Worm (Caenorhabditis elegans) whole organism, L2 larva: ENCODE data around the gene ZK1067.3.

Source experiments
- F13H6.1 ChIP-seq: sonication (generic microtip); optimal IDR thresholded peaks from 2 replicates; lab custom pipeline; 2016; ENCODE audit warnings: missing genetic modification characterization, missing compliant biosample characterization
- Y55F3AM.14 ChIP-seq: fragments of 200-800 bp; sonication (Bioruptor generic); optimal IDR thresholded peaks from 2 replicates; lab custom pipeline; 2018; ENCODE audit warnings: mild to moderate bottlenecking, missing genetic modification characterization, missing compliant biosample characterization
- ZK546.5 ChIP-seq: sonication (generic microtip); optimal IDR thresholded peaks from 2 replicates; lab custom pipeline; 2017; ENCODE audit warnings: missing biosample characterization, missing genetic modification characterization
- alr-1 ChIP-seq: fragments of 150-350 bp; optimal IDR thresholded peaks from 2 replicates; lab custom pipeline; 2014; ENCODE audit warnings: missing biosample characterization, missing genetic modification characterization
- ama-1 ChIP-seq: fragments of 150-350 bp; optimal IDR thresholded peaks from 2 replicates; lab custom pipeline; 2018; ENCODE audit warnings: inconsistent platforms
- blmp-1 ChIP-seq: sonication (generic microtip); optimal IDR thresholded peaks from 2 replicates; lab custom pipeline; 2017; ENCODE audit warnings: missing genetic modification characterization, mild to moderate bottlenecking, missing compliant biosample characterization, antibody characterized with exemption, moderate library complexity; ENCODE audit not compliant: insufficient read depth
- ceh-16 ChIP-seq: fragments of 150-350 bp; optimal IDR thresholded peaks from 2 replicates; lab custom pipeline; 2014; ENCODE audit warnings: missing biosample characterization, missing genetic modification characterization
- ceh-82 ChIP-seq: fragments of 150-350 bp; optimal IDR thresholded peaks from 2 replicates; lab custom pipeline; 2014; ENCODE audit warnings: missing biosample characterization, missing genetic modification characterization
- crh-2 ChIP-seq: sonication (generic microtip); optimal IDR thresholded peaks from 2 replicates; lab custom pipeline; 2017; ENCODE audit warnings: missing biosample characterization, missing genetic modification characterization
- egl-27 ChIP-seq: sonication (generic microtip); optimal IDR thresholded peaks from 3 replicates; lab custom pipeline; 2017; ENCODE audit warnings: missing biosample characterization, missing genetic modification reagents, missing genetic modification characterization
- elt-1 ChIP-seq: fragments of 150-350 bp; optimal IDR thresholded peaks from 2 replicates; lab custom pipeline; 2014; ENCODE audit warnings: missing biosample characterization, missing genetic modification characterization
- gmeb-1 ChIP-seq: fragments of 150-350 bp; optimal IDR thresholded peaks from 2 replicates; lab custom pipeline; 2014; ENCODE audit warnings: missing biosample characterization, missing genetic modification characterization
- lin-11 ChIP-seq: fragments of 150-350 bp; sonication (generic microtip); optimal IDR thresholded peaks from 2 replicates; lab custom pipeline; 2014; ENCODE audit warnings: missing biosample characterization, missing genetic modification characterization, inconsistent platforms, mixed read lengths
- lin-39 ChIP-seq: fragments of 150-350 bp; optimal IDR thresholded peaks from 2 replicates; lab custom pipeline; 2014; ENCODE audit warnings: missing biosample characterization, missing genetic modification reagents, missing genetic modification characterization
- mab-5 ChIP-seq: fragments of 150-350 bp; optimal IDR thresholded peaks from 2 replicates; lab custom pipeline; 2014; ENCODE audit warnings: missing biosample characterization, missing genetic modification characterization
- mbf-1 ChIP-seq: sonication (generic microtip); optimal IDR thresholded peaks from 2 replicates; lab custom pipeline; 2017; ENCODE audit warnings: missing biosample characterization, missing genetic modification characterization
- mdl-1 ChIP-seq, 2 experiments: fragments of 150-350 bp in 1 of 2; sonication (generic microtip) in 1 of 2; optimal IDR thresholded peaks; 2 replicates each; lab custom pipeline; 2017; ENCODE audit warnings: missing biosample characterization in 2 of 2, missing genetic modification characterization in 2 of 2
- nhr-11 ChIP-seq: fragments of 150-350 bp; optimal IDR thresholded peaks from 2 replicates; lab custom pipeline; 2014; ENCODE audit warnings: missing biosample characterization, missing genetic modification characterization
- nhr-12 ChIP-seq: fragments of 150-350 bp; optimal IDR thresholded peaks from 2 replicates; lab custom pipeline; 2014; ENCODE audit warnings: missing biosample characterization, missing genetic modification characterization
- nhr-21 ChIP-seq: fragments of 150-350 bp; optimal IDR thresholded peaks from 2 replicates; lab custom pipeline; 2014; ENCODE audit warnings: missing biosample characterization, missing genetic modification characterization
- nhr-237 ChIP-seq: fragments of 150-350 bp; optimal IDR thresholded peaks from 2 replicates; lab custom pipeline; 2014; ENCODE audit warnings: missing biosample characterization, missing genetic modification characterization
- nhr-6 ChIP-seq: fragments of 150-350 bp; optimal IDR thresholded peaks from 2 replicates; lab custom pipeline; 2014; ENCODE audit warnings: missing biosample characterization, missing genetic modification characterization
- nhr-77 ChIP-seq: fragments of 150-350 bp; optimal IDR thresholded peaks from 2 replicates; lab custom pipeline; 2014; ENCODE audit warnings: missing biosample characterization, missing genetic modification characterization
- sem-4 ChIP-seq: fragments of 150-350 bp; optimal IDR thresholded peaks from 2 replicates; lab custom pipeline; 2014; ENCODE audit warnings: missing biosample characterization, missing genetic modification reagents, missing genetic modification characterization
- skn-1 ChIP-seq: sonication (generic microtip); optimal IDR thresholded peaks from 2 replicates; lab custom pipeline; 2017; ENCODE audit warnings: missing biosample characterization, missing genetic modification characterization
- sma-3 ChIP-seq: sonication (generic microtip); optimal IDR thresholded peaks from 2 replicates; lab custom pipeline; 2016; ENCODE audit warnings: missing genetic modification reagents, missing genetic modification characterization, missing compliant biosample characterization
- snpc-4 ChIP-seq: fragments of 150-350 bp; optimal IDR thresholded peaks from 2 replicates; lab custom pipeline; 2014; ENCODE audit warnings: missing biosample characterization, missing genetic modification characterization
- unc-39 ChIP-seq: fragments of 150-350 bp; optimal IDR thresholded peaks from 2 replicates; lab custom pipeline; 2014; ENCODE audit warnings: missing biosample characterization, missing genetic modification characterization
- unc-55 ChIP-seq: fragments of 150-350 bp; sonication (generic microtip); optimal IDR thresholded peaks from 3 replicates; lab custom pipeline; 2014; ENCODE audit warnings: missing biosample characterization, missing genetic modification reagents, missing genetic modification characterization
- unc-62 ChIP-seq: fragments of 150-350 bp; optimal IDR thresholded peaks from 2 replicates; lab custom pipeline; 2014; ENCODE audit warnings: missing biosample characterization, missing genetic modification reagents, missing genetic modification characterization
- zag-1 ChIP-seq: fragments of 150-350 bp; optimal IDR thresholded peaks from 2 replicates; lab custom pipeline; 2014; ENCODE audit warnings: missing biosample characterization, missing genetic modification characterization
- ztf-1 ChIP-seq: fragments of 200-800 bp; sonication (Bioruptor generic); conservative IDR thresholded peaks from 2 replicates; pipeline ENCODE4 v1.3.6; 2022; ENCODE audit warnings: missing genetic modification characterization, missing compliant biosample characterization
- ztf-11 ChIP-seq: sonication (generic microtip); optimal IDR thresholded peaks from 2 replicates; lab custom pipeline; 2017; ENCODE audit warnings: missing biosample characterization, missing genetic modification characterization
- ztf-4 ChIP-seq: fragments of 150-350 bp; optimal IDR thresholded peaks from 2 replicates; lab custom pipeline; 2014; ENCODE audit warnings: missing biosample characterization, missing genetic modification characterization

ZK1067.3 gene

ce11 chrII:9232493-9232892 lies 9.4 kb downstream of the ZK1067.3 start:
- no peak for TF ChIP-seq alr-1 (tag; lab: Kevin White, UChicago)
- peak; percentile 7 for TF ChIP-seq nhr-21 (tag; lab: Kevin White, UChicago)
- TF ChIP-seq skn-1 (tag; lab: Kevin White, UChicago): no peak
- peak; percentile 93 for TF ChIP-seq blmp-1
- TF ChIP-seq crh-2 (tag; lab: Kevin White, UChicago): no peak
- TF ChIP-seq unc-39: no peak
- TF ChIP-seq mdl-1 (tag; optimal IDR thresholded peaks at IDR 0.05; lab: Kevin White, UChicago): no peak
- no peak for TF ChIP-seq nhr-6
- TF ChIP-seq nhr-11: no peak

ce11 chrII:9232923-9233322 lies 9.9 kb downstream of the ZK1067.3 start, which contains the start of gene T26C5.2:
Gene T26C5.2, plus strand, starts transcription at chrII:9233223.
- no peak for TF ChIP-seq egl-27 (tag; lab: Kevin White, UChicago)
- no peak for TF ChIP-seq lin-11 (tag; lab: Kevin White, UChicago)
- TF ChIP-seq ztf-1 (GFP tag; lab: Robert Waterston, UW): no peak
- TF ChIP-seq gmeb-1 (tag; lab: Kevin White, UChicago): no peak
- TF ChIP-seq ztf-4 (tag; lab: Kevin White, UChicago): no peak
- no peak for TF ChIP-seq ceh-82 (tag; lab: Kevin White, UChicago)
- no peak for TF ChIP-seq snpc-4 (tag; lab: Kevin White, UChicago)
- TF ChIP-seq F13H6.1 (tag; lab: Kevin White, UChicago): no peak
- no peak for TF ChIP-seq ZK546.5
- TF ChIP-seq lin-39 (tag; lab: Kevin White, UChicago): no peak
- TF ChIP-seq unc-39: no peak
- TF ChIP-seq ama-1: no peak
- no peak for TF ChIP-seq nhr-11
- TF ChIP-seq ceh-16 (tag; lab: Kevin White, UChicago): no peak
- no peak for TF ChIP-seq elt-1 (tag; lab: Kevin White, UChicago)
- TF ChIP-seq Y55F3AM.14 (GFP tag; lab: Kevin White, UChicago): no peak
- TF ChIP-seq mab-5 (tag; lab: Kevin White, UChicago): no peak

- no peak for TF ChIP-seq Y55F3AM.14 (GFP tag; lab: Kevin White, UChicago)
- no peak for TF ChIP-seq ceh-82 (tag; lab: Kevin White, UChicago)
- TF ChIP-seq sem-4 (tag; lab: Kevin White, UChicago): no peak
- TF ChIP-seq ztf-4 (tag; lab: Kevin White, UChicago): no peak
- no peak for TF ChIP-seq mbf-1 (tag; lab: Kevin White, UChicago)
- TF ChIP-seq unc-39: no peak
- no peak for TF ChIP-seq nhr-237 (tag; lab: Kevin White, UChicago)
- TF ChIP-seq ztf-11 (tag; lab: Kevin White, UChicago): no peak
- TF ChIP-seq lin-11 (tag; lab: Kevin White, UChicago): no peak
- no peak for TF ChIP-seq nhr-77 (tag; lab: Kevin White, UChicago)
- TF ChIP-seq unc-62 (GFP tag; lab: Kevin White, UChicago): no peak
- TF ChIP-seq ceh-16 (tag; lab: Kevin White, UChicago): no peak
- no peak for TF ChIP-seq F13H6.1 (tag; lab: Kevin White, UChicago)
- TF ChIP-seq skn-1 (tag; lab: Kevin White, UChicago): no peak
- no peak for TF ChIP-seq mdl-1 (tag; optimal IDR thresholded peaks at IDR 0.05; lab: Kevin White, UChicago)
- TF ChIP-seq elt-1 (tag; lab: Kevin White, UChicago): no peak
These were observed 10.7 kb downstream of the ZK1067.3 start for ce11 chrII:9233813-9234212.

- no peak for TF ChIP-seq ceh-82 (tag; lab: Kevin White, UChicago)
- TF ChIP-seq, all 48 proteins: peak for 0
These were observed 13.2 kb downstream of the ZK1067.3 start, which contains the start of gene T26C5.3 for ce11 chrII:9236283-9236682. Gene T26C5.3, plus strand, starts transcription at chrII:9236583.

- TF ChIP-seq sma-3 (GFP tag; lab: Kevin White, UChicago) (no peak), zag-1 (tag; lab: Kevin White, UChicago) (no peak), unc-55 (GFP tag; lab: Kevin White, UChicago) (no peak), snpc-4 (tag; lab: Kevin White, UChicago) (no peak)
These were observed 13.9 kb downstream of the ZK1067.3 start for ce11 chrII:9236972-9237371.

- TF ChIP-seq nhr-12 (tag; lab: Kevin White, UChicago) (no peak), sem-4 (tag; lab: Kevin White, UChicago) (no peak), ztf-11 (tag; lab: Kevin White, UChicago) (no peak), unc-62 (GFP tag; lab: Kevin White, UChicago) (no peak), nhr-237 (tag; lab: Kevin White, UChicago) (no peak)
These were observed 14.7 kb downstream of the ZK1067.3 start for ce11 chrII:9237719-9238118.
